Worm (Caenorhabditis elegans): Measurements from ENCODE around the gene C16C8.19.
"Not testable (repeated sequence)": the region's sequence is repeated elsewhere in the genome, so short reads cannot be mapped to it uniquely, and the experiment has no call there.

C16C8.19 gene

DNA sequence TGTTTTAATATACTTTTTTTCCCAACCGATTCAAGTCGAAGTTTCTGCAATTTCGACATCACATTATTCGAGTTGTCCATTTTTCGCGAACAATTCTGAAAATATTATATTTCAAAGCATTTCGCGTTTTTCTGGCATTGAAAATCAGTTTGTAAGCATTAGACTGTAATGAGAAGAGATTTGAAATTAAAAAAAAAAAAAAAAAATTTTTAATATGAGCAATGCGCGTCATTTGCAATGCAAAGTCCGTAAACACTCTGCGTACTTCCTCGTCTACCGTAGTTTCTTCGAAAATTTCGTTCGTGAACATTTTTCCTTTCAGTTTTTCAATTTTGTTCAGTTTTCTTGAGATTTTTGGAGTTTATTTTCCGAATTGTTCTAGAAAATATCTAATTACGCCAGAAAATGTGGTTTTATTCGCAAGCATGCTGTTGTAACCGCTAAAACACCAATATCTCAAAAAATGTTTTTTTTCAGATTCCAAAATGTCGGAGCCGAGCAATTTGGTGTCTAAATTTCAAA is 12.9 kb upstream of the C16C8.19 start, which contains the start of the genes C16C8.5 and C16C8.16:
Gene C16C8.5, minus strand, starts transcription at position 101 of the 522 bp plus-strand sequence.
Gene C16C8.16, plus strand, starts transcription at position 472 of the 522 bp plus-strand sequence.
- TF ChIP-seq lin-39 (tag; optimal IDR thresholded peaks at IDR 0.05): no peak

DNA sequence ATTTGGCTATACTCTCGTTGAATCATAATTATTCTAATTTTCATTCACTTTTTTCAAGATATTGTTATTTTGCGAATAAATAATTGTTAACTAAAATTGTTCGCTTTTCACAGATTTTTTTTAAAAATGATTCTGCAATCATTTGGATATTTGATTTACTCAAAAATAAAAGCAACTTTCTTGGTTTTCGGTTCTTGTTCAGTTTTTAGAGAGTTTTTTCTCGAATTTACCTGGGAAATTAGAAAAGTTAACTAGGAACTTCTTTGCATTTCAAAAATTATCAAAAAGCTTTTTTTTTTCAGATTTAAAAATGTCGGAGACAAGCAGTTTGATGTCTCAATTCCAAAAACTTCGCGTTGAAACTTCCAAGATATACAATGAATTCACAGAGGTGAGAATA is 11.6 kb upstream of the C16C8.19 start, which contains the start of the genes C16C8.20 and gldi-6:
Gene C16C8.20, plus strand, starts transcription at position 301 of the 400 bp plus-strand sequence.
Gene gldi-6, plus strand, starts transcription at position 301 of the 400 bp plus-strand sequence.
- TF ChIP-seq fkh-2 (tag; optimal IDR thresholded peaks at IDR 0.05) (no peak), elt-1 (tag; optimal IDR thresholded peaks at IDR 0.05) (no peak), lin-39 (tag; optimal IDR thresholded peaks at IDR 0.05) (no peak), R02D3.7 (tag; optimal IDR thresholded peaks at IDR 0.05) (no peak), egl-27 (tag; optimal IDR thresholded peaks at IDR 0.05) (no peak), nhr-28 (tag; optimal IDR thresholded peaks at IDR 0.05) (no peak), nhr-23 (tag; optimal IDR thresholded peaks at IDR 0.05) (no peak), lsy-12 (tag; optimal IDR thresholded peaks at IDR 0.05) (no peak), ZK546.5 (tag; optimal IDR thresholded peaks at IDR 0.05) (no peak), elt-3 (tag; optimal IDR thresholded peaks at IDR 0.05) (no peak), sea-2 (GFP tag; optimal IDR thresholded peaks at IDR 0.05) (no peak), eor-1 (tag; optimal IDR thresholded peaks at IDR 0.05) (no peak), pha-4 (tag; optimal IDR thresholded peaks at IDR 0.05) (no peak), aly-2 (tag; optimal IDR thresholded peaks at IDR 0.05) (no peak), unc-62 (GFP tag; optimal IDR thresholded peaks at IDR 0.05) (no peak), mdl-1 (tag; optimal IDR thresholded peaks at IDR 0.05) (no peak), nhr-67 (tag; optimal IDR thresholded peaks at IDR 0.05) (no peak), nhr-11 (tag; optimal IDR thresholded peaks at IDR 0.05) (no peak)

DNA sequence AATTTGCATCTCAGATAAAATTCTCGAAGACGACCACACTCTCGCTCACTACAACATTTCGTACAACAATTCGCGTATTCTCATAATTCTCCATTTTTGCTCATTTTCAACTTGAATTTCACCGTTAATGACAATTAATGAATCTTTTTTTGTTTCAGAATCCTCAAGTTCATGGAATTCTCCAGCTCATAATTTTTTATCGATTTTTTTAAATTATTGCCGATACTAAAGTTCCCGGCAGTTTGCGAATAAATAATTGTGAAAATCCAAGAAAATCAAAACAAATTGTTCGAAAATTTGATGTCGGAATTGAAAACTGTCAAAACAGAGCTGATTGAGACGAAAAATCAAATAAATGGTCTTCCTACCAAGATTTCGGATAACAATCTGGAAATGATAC is 10.4 kb upstream of the C16C8.19 start, which contains the start of gene C16C8.21:
Gene C16C8.21, plus strand, starts transcription at position 301 of the 400 bp plus-strand sequence.
- TF ChIP-seq tbx-2 (tag; optimal IDR thresholded peaks at IDR 0.05) (no peak), elt-3 (tag; optimal IDR thresholded peaks at IDR 0.05) (no peak), eor-1 (tag; optimal IDR thresholded peaks at IDR 0.05) (no peak)

DNA sequence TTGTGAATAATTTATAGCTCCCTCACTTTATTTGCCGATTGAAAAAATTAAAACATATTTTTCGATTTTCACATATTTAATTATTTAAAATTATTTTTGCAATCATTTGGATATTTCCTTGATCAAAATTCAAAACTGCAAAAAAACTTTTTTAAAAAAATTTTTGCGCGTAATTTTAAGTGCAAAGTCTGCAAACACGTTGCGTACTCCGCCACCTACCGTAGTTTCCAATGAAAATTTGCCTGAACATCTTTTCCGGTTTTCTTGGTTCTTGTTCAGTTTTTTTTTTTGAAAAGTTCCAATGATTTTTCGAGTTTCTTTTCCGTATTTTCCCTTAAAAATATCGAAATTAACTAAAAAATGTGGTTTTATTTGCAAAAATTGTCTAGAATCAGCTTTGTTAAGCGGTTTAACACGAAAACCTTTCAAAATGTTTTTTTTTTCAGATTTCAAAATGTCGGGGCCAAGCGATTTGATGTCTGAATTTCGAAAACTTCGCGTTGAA is 9.5 kb upstream of the C16C8.19 start, which contains the start of gene C16C8.25:
Gene C16C8.25, plus strand, starts transcription at position 455 of the 505 bp plus-strand sequence.
- TF ChIP-seq R02D3.7 (tag; optimal IDR thresholded peaks at IDR 0.05) (no peak), lsy-12 (tag; optimal IDR thresholded peaks at IDR 0.05) (no peak), ztf-4 (tag; optimal IDR thresholded peaks at IDR 0.05) (no peak), elt-1 (tag; optimal IDR thresholded peaks at IDR 0.05) (no peak), lin-15B (tag; optimal IDR thresholded peaks at IDR 0.05) (no peak), elt-2 (tag; optimal IDR thresholded peaks at IDR 0.05) (no peak), mml-1 (tag; optimal IDR thresholded peaks at IDR 0.05) (no peak), nfya-1 (tag; optimal IDR thresholded peaks at IDR 0.05; ENCODE audit: insufficient read depth) (no peak), zag-1 (tag; optimal IDR thresholded peaks at IDR 0.05) (no peak), hmg-11 (tag; optimal IDR thresholded peaks at IDR 0.05) (no peak)

DNA sequence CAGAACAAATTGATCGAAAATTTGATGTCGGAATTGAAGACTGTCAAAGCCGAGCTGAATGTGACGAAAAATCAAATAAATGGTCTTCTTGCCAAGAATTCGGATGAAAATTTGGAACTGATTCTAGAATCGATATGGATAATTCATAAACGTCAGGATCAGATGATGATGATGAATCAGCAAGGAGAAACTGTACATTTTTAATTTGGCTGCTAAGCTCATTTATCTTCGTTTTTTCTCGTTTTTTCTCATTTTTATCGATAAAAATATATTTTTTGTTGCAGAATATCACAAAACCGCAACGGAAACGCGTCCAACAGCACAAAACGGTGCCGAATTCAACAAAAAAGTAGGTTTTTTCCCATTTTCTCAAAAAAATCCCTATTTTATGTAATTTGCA is 8.8 kb upstream of the C16C8.19 start, which contains the start of gene C16C8.14:
Gene C16C8.14, plus strand, starts transcription at position 301 of the 400 bp plus-strand sequence.
- not testable (repeated sequence) for TF ChIP-seq ZK546.5 (tag; optimal IDR thresholded peaks at IDR 0.05); nfya-1 (tag; optimal IDR thresholded peaks at IDR 0.05; ENCODE audit: insufficient read depth); mml-1 (tag; optimal IDR thresholded peaks at IDR 0.05)

DNA sequence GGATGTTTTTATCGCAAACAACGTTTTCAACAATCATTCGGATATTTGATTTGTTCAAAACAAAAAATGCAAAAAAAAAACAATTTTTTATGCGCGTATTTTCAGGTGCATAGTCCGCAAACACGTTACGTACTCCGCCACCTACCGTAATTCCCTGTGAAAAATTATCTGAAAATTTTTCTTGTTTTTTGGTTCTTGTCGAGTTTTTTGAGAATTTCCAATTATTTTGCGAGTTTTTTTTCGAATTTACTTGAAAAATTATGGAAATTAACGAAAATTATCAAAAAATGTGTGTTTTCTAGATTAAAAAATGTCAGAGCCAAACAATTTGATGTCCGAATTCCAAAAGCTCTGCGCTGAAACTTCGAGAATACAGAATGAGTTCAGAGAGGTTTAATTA is 5.9 kb upstream of the C16C8.19 start, which contains the start of gene C16C8.12:
Gene C16C8.12, plus strand, starts transcription at position 301 of the 400 bp plus-strand sequence.
- TF ChIP-seq pqm-1 (tag; optimal IDR thresholded peaks at IDR 0.05) (no peak), snpc-4 (tag; optimal IDR thresholded peaks at IDR 0.05) (no peak)

DNA sequence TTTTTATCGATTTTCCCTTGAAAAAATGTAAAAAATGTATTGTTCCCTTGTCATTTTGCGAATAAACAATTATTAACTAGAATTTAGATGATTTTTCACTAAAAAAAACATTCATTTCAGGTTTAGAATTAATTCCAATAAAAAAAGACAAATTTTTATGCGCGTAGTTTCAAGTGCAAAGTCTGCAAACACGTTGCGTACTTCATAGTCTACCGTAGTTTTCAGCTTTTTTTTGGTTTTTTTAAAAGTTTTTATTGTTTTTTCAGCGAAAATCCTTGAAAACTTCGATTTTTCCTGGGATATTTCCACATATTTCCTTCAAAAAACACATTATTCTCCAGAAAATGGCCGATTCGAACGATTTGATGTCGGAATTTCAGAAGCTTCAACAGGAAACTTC is 4.8 kb upstream of the C16C8.19 start, which contains the start of gene C16C8.11:
Gene C16C8.11, plus strand, starts transcription at position 188 of the 400 bp plus-strand sequence.
- TF ChIP-seq nhr-76 (tag; optimal IDR thresholded peaks at IDR 0.05): no peak
- TF ChIP-seq nhr-12 (tag; optimal IDR thresholded peaks at IDR 0.05): no peak
- no peak for TF ChIP-seq nhr-23 (tag; optimal IDR thresholded peaks at IDR 0.05)
- no peak for TF ChIP-seq jun-1 (tag; optimal IDR thresholded peaks at IDR 0.05)
- no peak for TF ChIP-seq tbx-2 (tag; optimal IDR thresholded peaks at IDR 0.05)
- TF ChIP-seq nhr-28 (tag; optimal IDR thresholded peaks at IDR 0.05): no peak
- no peak for TF ChIP-seq elt-3 (tag; optimal IDR thresholded peaks at IDR 0.05)
- no peak for TF ChIP-seq aly-2 (tag; optimal IDR thresholded peaks at IDR 0.05)
- no peak for TF ChIP-seq elt-1 (tag; optimal IDR thresholded peaks at IDR 0.05)
- no peak for TF ChIP-seq skn-1 (tag; optimal IDR thresholded peaks at IDR 0.05)
- no peak for TF ChIP-seq lsy-12 (tag; optimal IDR thresholded peaks at IDR 0.05)
- TF ChIP-seq unc-39 (tag; optimal IDR thresholded peaks at IDR 0.05): no peak
- no peak for TF ChIP-seq egl-27 (tag; optimal IDR thresholded peaks at IDR 0.05)
- no peak for TF ChIP-seq ceh-9 (tag; optimal IDR thresholded peaks at IDR 0.05)
